Worm (Caenorhabditis elegans): ENCODE measurements around the gene ceh-53.
A peak's percentile ranks its signal among the peaks of the same experiment; 100 is the strongest.

The ceh-53 gene

ce11 chrIV:3551777-3552462, 53.9 kb downstream of the ceh-53 start (continued):
- TF ChIP-seq rec-8 (tag; optimal IDR thresholded peaks at IDR 0.05) (peak; percentile 36 to 72), Y53F4B.3 (GFP tag; IDR thresholded peaks at IDR 0.05) (no peak), attf-6 (GFP tag; IDR thresholded peaks at IDR 0.05) (no peak), attf-3 (GFP tag; conservative IDR thresholded peaks at IDR 0.05) (no peak), ekl-4 (GFP tag; IDR thresholded peaks at IDR 0.05) (no peak), sea-2 (GFP tag; IDR thresholded peaks at IDR 0.05) (no peak), tlf-1 (GFP tag; optimal IDR thresholded peaks at IDR 0.05) (no peak), Y95B8A.8 (GFP tag; IDR thresholded peaks at IDR 0.05) (no peak), lsl-1 (GFP tag; optimal IDR thresholded peaks at IDR 0.05) (peak; percentile 31), snpc-4 (GFP tag; optimal IDR thresholded peaks at IDR 0.05) (peak; percentile 78), snpc-4 (tag; optimal IDR thresholded peaks at IDR 0.05) (peak in 3 of 4 experiments; percentile 61 to 94 (median 87)), gei-17 (GFP tag; optimal IDR thresholded peaks at IDR 0.05) (peak; percentile 0), F52B5.7 (tag; optimal IDR thresholded peaks at IDR 0.05) (peak; percentile 52), ztf-18 (tag; optimal IDR thresholded peaks at IDR 0.05) (peak; percentile 51), him-1 (tag; optimal IDR thresholded peaks at IDR 0.05) (peak; percentile 70), F49E8.2 (tag; optimal IDR thresholded peaks at IDR 0.05; ENCODE audit: insufficient read depth) (no peak), lin-54 (GFP tag; optimal IDR thresholded peaks at IDR 0.05) (peak; percentile 47), F22D6.2 (tag; optimal IDR thresholded peaks at IDR 0.05) (no peak), lin-40 (tag; optimal IDR thresholded peaks at IDR 0.05) (no peak), ztf-3 (GFP tag; optimal IDR thresholded peaks at IDR 0.05) (no peak), ztf-6 (GFP tag; IDR thresholded peaks at IDR 0.05) (no peak), madf-8 (GFP tag; conservative IDR thresholded peaks at IDR 0.05) (no peak), egrh-3 (GFP tag; IDR thresholded peaks at IDR 0.05) (peak; percentile 21; the same call in 1 of the 2 replicates), F37B4.10 (GFP tag; IDR thresholded peaks at IDR 0.05) (no peak), tbx-9 (tag; optimal IDR thresholded peaks at IDR 0.05; ENCODE audit: borderline replicate concordance) (no peak), F39B2.1 (GFP tag; IDR thresholded peaks at IDR 0.05) (no peak), unc-130 (GFP tag; optimal IDR thresholded peaks at IDR 0.05) (no peak), hsf-1 (GFP tag; IDR thresholded peaks at IDR 0.05) (no peak), T26A5.8 (tag; optimal IDR thresholded peaks at IDR 0.05) (peak; percentile 37), snpc-1.1 (tag; optimal IDR thresholded peaks at IDR 0.05; ENCODE audit: insufficient read depth) (peak; percentile 28), ceh-91 (GFP tag; IDR thresholded peaks at IDR 0.05) (no peak), die-1 (tag; optimal IDR thresholded peaks at IDR 0.05) (peak; percentile 85), akir-1 (GFP tag; optimal IDR thresholded peaks at IDR 0.05) (no peak), let-607 (tag; optimal IDR thresholded peaks at IDR 0.05) (peak in 1 of 2 experiments; percentile 25), nhr-120 (GFP tag; IDR thresholded peaks at IDR 0.05) (no peak), attf-5 (GFP tag; optimal IDR thresholded peaks at IDR 0.05) (peak; percentile 32), pha-4 (tag; optimal IDR thresholded peaks at IDR 0.05) (no peak), rpc-1 (optimal IDR thresholded peaks at IDR 0.05) (peak; percentile 86), rpc-1 (tag; optimal IDR thresholded peaks at IDR 0.05) (peak; percentile 86), F23B12.7 (tag; optimal IDR thresholded peaks at IDR 0.05; ENCODE audit: insufficient read depth) (no peak), hlh-12 (tag; optimal IDR thresholded peaks at IDR 0.05) (peak; percentile 0), mxl-1 (tag; optimal IDR thresholded peaks at IDR 0.05) (peak; percentile 76), snpc-3.4 (tag; optimal IDR thresholded peaks at IDR 0.05) (peak; percentile 65), let-526 (GFP tag; IDR thresholded peaks at IDR 0.05) (no peak), ets-4 (GFP tag; optimal IDR thresholded peaks at IDR 0.05) (no peak), F57C9.4 (tag; optimal IDR thresholded peaks at IDR 0.05) (no peak), egl-44 (GFP tag; IDR thresholded peaks at IDR 0.05) (no peak), mel-28 (tag; optimal IDR thresholded peaks at IDR 0.05; ENCODE audit: borderline replicate concordance) (no peak)

Measured in whole organism, young adult.